Worm (Caenorhabditis elegans): ENCODE measurements around the gene F08F1.9.
A peak's percentile ranks its signal among the peaks of the same experiment; 100 is the strongest.

Gene F08F1.9

ce11 chrX:8386068-8386851 lies 24.4 kb downstream of the F08F1.9 start (continued):
- TF ChIP-seq egl-5 (tag; optimal IDR thresholded peaks at IDR 0.05) = peak; percentile 34
- no peak for TF ChIP-seq nhr-25 (tag; optimal IDR thresholded peaks at IDR 0.05)
- TF ChIP-seq snpc-4 (tag; optimal IDR thresholded peaks at IDR 0.05) = no peak
- TF ChIP-seq nhr-67 (tag; optimal IDR thresholded peaks at IDR 0.05) = no peak
- TF ChIP-seq nhr-12 (tag; optimal IDR thresholded peaks at IDR 0.05) = no peak
- no peak for TF ChIP-seq nhr-77 (tag; optimal IDR thresholded peaks at IDR 0.05)
- no peak for TF ChIP-seq nhr-11 (tag; optimal IDR thresholded peaks at IDR 0.05)
- TF ChIP-seq nhr-28 (tag; optimal IDR thresholded peaks at IDR 0.05) = no peak
- peak; percentile 45 for TF ChIP-seq lsy-12 (tag; optimal IDR thresholded peaks at IDR 0.05)
- no peak for TF ChIP-seq mml-1 (tag; optimal IDR thresholded peaks at IDR 0.05)
- peak; percentile 54 for TF ChIP-seq nfya-1 (tag; optimal IDR thresholded peaks at IDR 0.05; ENCODE audit: insufficient read depth)
- TF ChIP-seq mdl-1 (tag; optimal IDR thresholded peaks at IDR 0.05) = no peak
- no peak for TF ChIP-seq egl-27 (tag; optimal IDR thresholded peaks at IDR 0.05)
- TF ChIP-seq zag-1 (tag; optimal IDR thresholded peaks at IDR 0.05) = no peak
- no peak for TF ChIP-seq R02D3.7 (tag; optimal IDR thresholded peaks at IDR 0.05)
- no peak for TF ChIP-seq ceh-9 (tag; optimal IDR thresholded peaks at IDR 0.05)
- no peak for TF ChIP-seq ztf-4 (tag; optimal IDR thresholded peaks at IDR 0.05)

ce11 chrX:8384642-8385181 lies 25.9 kb downstream of the F08F1.9 start, which contains the start of gene F41D9.2:
Gene F41D9.2, minus strand, starts transcription at chrX:8384945.
- TF ChIP-seq nhr-237 (tag; optimal IDR thresholded peaks at IDR 0.05) = no peak
- peak; percentile 24 for TF ChIP-seq nhr-25 (tag; optimal IDR thresholded peaks at IDR 0.05)
- no peak for TF ChIP-seq ceh-28 (tag; optimal IDR thresholded peaks at IDR 0.05)
- peak; percentile 7 for TF ChIP-seq nhr-23 (tag; optimal IDR thresholded peaks at IDR 0.05)
- TF ChIP-seq skn-1 (tag; optimal IDR thresholded peaks at IDR 0.05) = no peak
- no peak for TF ChIP-seq lin-15B (tag; optimal IDR thresholded peaks at IDR 0.05)
- TF ChIP-seq nhr-77 (tag; optimal IDR thresholded peaks at IDR 0.05) = no peak
- TF ChIP-seq unc-39 (tag; optimal IDR thresholded peaks at IDR 0.05) = no peak

DNA sequence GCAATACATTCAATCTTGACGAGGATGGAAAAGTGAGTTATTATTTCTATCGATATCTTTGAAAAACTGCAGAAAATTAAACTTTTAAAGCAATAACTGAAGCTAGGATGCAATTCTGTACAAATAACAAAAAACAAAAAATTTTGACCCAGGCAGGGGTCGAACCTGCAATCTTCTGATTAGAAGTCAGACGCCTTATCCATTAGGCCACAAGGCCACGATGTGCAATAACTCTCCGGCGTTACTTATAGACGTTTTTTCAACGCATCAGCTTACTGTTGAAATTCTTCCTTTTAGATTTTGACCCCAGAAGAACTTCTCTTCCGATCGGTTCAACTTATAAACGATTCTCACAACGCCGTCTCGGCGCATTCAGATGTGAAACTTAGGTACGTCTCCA lies 29.0 kb downstream of the F08F1.9 start:
- no peak for TF ChIP-seq ceh-82 (tag; optimal IDR thresholded peaks at IDR 0.05)
- no peak for TF ChIP-seq egl-27 (tag; optimal IDR thresholded peaks at IDR 0.05)
- TF ChIP-seq pha-4 (tag; optimal IDR thresholded peaks at IDR 0.05) = no peak
- TF ChIP-seq lin-39 (tag; optimal IDR thresholded peaks at IDR 0.05) = peak; percentile 1
- TF ChIP-seq ztf-11 (tag; optimal IDR thresholded peaks at IDR 0.05) = no peak
- no peak for TF ChIP-seq nhr-237 (tag; optimal IDR thresholded peaks at IDR 0.05)
- TF ChIP-seq egl-5 (tag; optimal IDR thresholded peaks at IDR 0.05) = no peak
- no peak for TF ChIP-seq nhr-25 (tag; optimal IDR thresholded peaks at IDR 0.05)
- no peak for TF ChIP-seq elt-1 (tag; optimal IDR thresholded peaks at IDR 0.05)
- TF ChIP-seq eor-1 (tag; optimal IDR thresholded peaks at IDR 0.05) = no peak
- no peak for TF ChIP-seq hmg-11 (tag; optimal IDR thresholded peaks at IDR 0.05)
- TF ChIP-seq mdl-1 (tag; optimal IDR thresholded peaks at IDR 0.05) = no peak
- TF ChIP-seq lsy-12 (tag; optimal IDR thresholded peaks at IDR 0.05) = peak; percentile 42
- TF ChIP-seq elt-2 (tag; optimal IDR thresholded peaks at IDR 0.05) = peak; percentile 22
- TF ChIP-seq nhr-23 (tag; optimal IDR thresholded peaks at IDR 0.05) = no peak
- TF ChIP-seq zag-1 (tag; optimal IDR thresholded peaks at IDR 0.05) = no peak
- no peak for TF ChIP-seq fkh-10 (GFP tag; optimal IDR thresholded peaks at IDR 0.05)
- TF ChIP-seq nhr-76 (tag; optimal IDR thresholded peaks at IDR 0.05) = no peak

ce11 chrX:8378312-8378711 lies 32.3 kb downstream of the F08F1.9 start, which contains the start of gene tbc-18:
Gene tbc-18, plus strand, starts transcription at chrX:8378557.
- TF ChIP-seq nfya-1 (tag; optimal IDR thresholded peaks at IDR 0.05; ENCODE audit: insufficient read depth) (peak; percentile 82), hmg-11 (tag; optimal IDR thresholded peaks at IDR 0.05) (peak; percentile 4), pqm-1 (tag; optimal IDR thresholded peaks at IDR 0.05) (peak; percentile 4), jun-1 (tag; optimal IDR thresholded peaks at IDR 0.05) (peak; percentile 0), skn-1 (tag; optimal IDR thresholded peaks at IDR 0.05) (peak; percentile 54), nhr-23 (tag; optimal IDR thresholded peaks at IDR 0.05) (no peak), lin-39 (tag; optimal IDR thresholded peaks at IDR 0.05) (peak; percentile 61), zag-1 (tag; optimal IDR thresholded peaks at IDR 0.05) (no peak), R02D3.7 (tag; optimal IDR thresholded peaks at IDR 0.05) (no peak), fkh-10 (GFP tag; optimal IDR thresholded peaks at IDR 0.05) (peak; percentile 68)
